Fruit fly (Drosophila melanogaster) whole organism, embryonic: ENCODE data around the gene Bacc.

ENCODE experiments used
- Bgb ChIP-seq: fragments of 200-800 bp; sonication (Bioruptor generic); IDR thresholded peaks from 2 replicates; pipeline ENCODE4 v1.3.6; 2022; ENCODE audit warnings: missing biosample characterization, missing genetic modification characterization; ENCODE audit not compliant: partially characterized antibody
- CG10366 ChIP-seq: fragments of 200-800 bp; sonication (Bioruptor generic); IDR thresholded peaks from 2 replicates; pipeline ENCODE4 v1.3.6; 2022; ENCODE audit warnings: missing biosample characterization, missing genetic modification characterization
- CG10979 ChIP-seq: fragments of 200-800 bp; sonication (Bioruptor generic); optimal IDR thresholded peaks from 2 replicates; lab custom pipeline; 2018; ENCODE audit warnings: missing biosample characterization, mild to moderate bottlenecking, missing genetic modification characterization, moderate library complexity
- CG11247 ChIP-seq: fragments of 200-800 bp; sonication (Bioruptor generic); IDR thresholded peaks from 2 replicates; pipeline ENCODE4 v1.3.6; 2022; ENCODE audit warnings: missing biosample characterization, missing genetic modification characterization
- CG11560 ChIP-seq: fragments of 200-800 bp; sonication (Bioruptor generic); IDR thresholded peaks from 3 replicates; pipeline ENCODE4 v1.3.6; 2022; ENCODE audit warnings: missing biosample characterization, missing genetic modification characterization
- CG12219 ChIP-seq: fragments of 200-800 bp; sonication (Bioruptor generic); optimal IDR thresholded peaks from 3 replicates; lab custom pipeline; 2018; ENCODE audit warnings: missing biosample characterization, mild to moderate bottlenecking, missing genetic modification characterization
- CG1233 ChIP-seq: fragments of 200-800 bp; sonication (Bioruptor generic); optimal IDR thresholded peaks from 4 replicates; lab custom pipeline; 2018; ENCODE audit warnings: missing biosample characterization, mild to moderate bottlenecking, missing genetic modification characterization
- CG12744 ChIP-seq: fragments of 200-800 bp; sonication (Bioruptor generic); optimal IDR thresholded peaks from 2 replicates; lab custom pipeline; 2016; ENCODE audit warnings: missing biosample characterization, missing genetic modification characterization
- CG12769 ChIP-seq: fragments of 200-800 bp; sonication (Bioruptor generic); optimal IDR thresholded peaks from 2 replicates; lab custom pipeline; 2019; ENCODE audit warnings: missing biosample characterization, mild to moderate bottlenecking, missing genetic modification characterization, moderate library complexity
- CG13123 ChIP-seq: fragments of 200-800 bp; sonication (Bioruptor generic); optimal IDR thresholded peaks from 2 replicates; lab custom pipeline; 2016; ENCODE audit warnings: missing biosample characterization, missing genetic modification characterization
- CG13624 ChIP-seq: fragments of 200-800 bp; sonication (Bioruptor generic); optimal IDR thresholded peaks from 2 replicates; lab custom pipeline; 2016; ENCODE audit warnings: missing biosample characterization, missing genetic modification characterization
- CG17802 ChIP-seq: fragments of 200-800 bp; sonication (Bioruptor generic); optimal IDR thresholded peaks from 2 replicates; lab custom pipeline; 2018; ENCODE audit warnings: missing biosample characterization, mild to moderate bottlenecking, missing genetic modification characterization, moderate library complexity
- CG17829 ChIP-seq: fragments of 200-800 bp; optimal IDR thresholded peaks from 2 replicates; lab custom pipeline; 2019; ENCODE audit warnings: missing biosample characterization, mild to moderate bottlenecking, missing genetic modification characterization, moderate library complexity
- CG31388 ChIP-seq: fragments of 200-800 bp; sonication (Bioruptor generic); optimal IDR thresholded peaks from 2 replicates; lab custom pipeline; 2016; ENCODE audit warnings: missing biosample characterization, missing genetic modification characterization
- CG3847 ChIP-seq: fragments of 200-800 bp; sonication (Bioruptor generic); IDR thresholded peaks from 2 replicates; pipeline ENCODE4 v1.3.6; 2022; ENCODE audit warnings: missing biosample characterization, missing genetic modification characterization
- CG4707 ChIP-seq: fragments of 200-800 bp; sonication (Bioruptor generic); optimal IDR thresholded peaks from 2 replicates; lab custom pipeline; 2018; ENCODE audit warnings: missing biosample characterization, mild to moderate bottlenecking, missing genetic modification characterization, moderate library complexity
- CG4854 ChIP-seq: fragments of 200-800 bp; sonication (Bioruptor generic); optimal IDR thresholded peaks from 2 replicates; lab custom pipeline; 2016; ENCODE audit warnings: missing biosample characterization, missing genetic modification characterization, inconsistent platforms
- CG8290 ChIP-seq, 3 experiments: fragments of 200-800 bp; sonication (Bioruptor generic); optimal IDR thresholded peaks; 2 replicates each; lab custom pipeline; 2016 to 2019; ENCODE audit warnings: missing biosample characterization in 3 of 3, missing genetic modification characterization in 3 of 3, mild to moderate bottlenecking in 2 of 3, moderate library complexity in 1 of 3
- CTCF ChIP-seq: fragments of 200-800 bp; sonication (Bioruptor generic); optimal IDR thresholded peaks from 2 replicates; lab custom pipeline; 2017; ENCODE audit warnings: missing biosample characterization, mild to moderate bottlenecking, missing genetic modification characterization, moderate library complexity
- Dbx ChIP-seq: fragments of 200-800 bp; sonication (Bioruptor generic); IDR thresholded peaks from 3 replicates; pipeline ENCODE4 v1.3.6; 2022; ENCODE audit warnings: missing biosample characterization, missing genetic modification characterization
- Dip3 ChIP-seq: fragments of 200-800 bp; sonication (Bioruptor generic); optimal IDR thresholded peaks from 3 replicates; lab custom pipeline; 2016; ENCODE audit warnings: missing biosample characterization, missing genetic modification characterization
- Eip74EF ChIP-seq, 2 experiments: fragments of 200-800 bp in 1 of 2; fragments of >200 bp in 1 of 2; sonication (Bioruptor generic) in 1 of 2; optimal IDR thresholded peaks; 2 replicates each; lab custom pipeline; 2017 to 2019; ENCODE audit warnings: missing biosample characterization in 2 of 2, missing genetic modification characterization in 2 of 2, mild to moderate bottlenecking in 1 of 2, moderate library complexity in 1 of 2
- Hmx ChIP-seq: fragments of 200-800 bp; sonication (Bioruptor generic); optimal IDR thresholded peaks from 2 replicates; lab custom pipeline; 2016; ENCODE audit warnings: missing biosample characterization, missing genetic modification characterization
- Hr78 ChIP-seq, 2 experiments: fragments of 200-800 bp in 1 of 2; fragments of >200 bp in 1 of 2; sonication (Bioruptor generic) in 1 of 2; optimal IDR thresholded peaks; 2 replicates each; lab custom pipeline; 2017 to 2019; ENCODE audit warnings: missing biosample characterization in 2 of 2, missing genetic modification characterization in 2 of 2, mild to moderate bottlenecking in 1 of 2, moderate library complexity in 1 of 2
- Med ChIP-seq: fragments of 200-800 bp; sonication (Bioruptor generic); peaks from one replicate; lab custom pipeline; 2016; ENCODE audit warnings: missing biosample characterization, missing genetic modification characterization, mild to moderate bottlenecking, inconsistent platforms, moderate library complexity
- Rfx ChIP-seq: fragments of 200-800 bp; sonication (Bioruptor generic); IDR thresholded peaks from 2 replicates; pipeline ENCODE4 v1.3.6; 2022; ENCODE audit warnings: missing biosample characterization, missing genetic modification characterization
- amos ChIP-seq: fragments of 200-800 bp; sonication (Bioruptor generic); IDR thresholded peaks from 2 replicates; pipeline ENCODE4 v1.3.6; 2022; ENCODE audit warnings: missing biosample characterization, missing genetic modification characterization; ENCODE audit not compliant: partially characterized antibody
- ap ChIP-seq: fragments of 200-800 bp; sonication (Bioruptor generic); IDR thresholded peaks from 2 replicates; pipeline ENCODE4 v1.3.6; 2022; ENCODE audit warnings: missing biosample characterization, missing genetic modification characterization
- bab2 ChIP-seq: fragments of 200-800 bp; sonication (Bioruptor generic); optimal IDR thresholded peaks from 2 replicates; lab custom pipeline; 2016; ENCODE audit warnings: missing biosample characterization, missing genetic modification characterization
- cato ChIP-seq: fragments of 200-800 bp; sonication (Bioruptor generic); optimal IDR thresholded peaks from 2 replicates; lab custom pipeline; 2016; ENCODE audit warnings: missing biosample characterization, missing genetic modification characterization, borderline replicate concordance
- chinmo ChIP-seq: fragments of 200-800 bp; sonication (Bioruptor generic); IDR thresholded peaks from 4 replicates; pipeline ENCODE4 v1.3.6; 2022; ENCODE audit warnings: missing biosample characterization, missing genetic modification characterization; ENCODE audit not compliant: partially characterized antibody
- crol ChIP-seq: fragments of 200-800 bp; sonication (Bioruptor generic); IDR thresholded peaks from 2 replicates; pipeline ENCODE4 v1.3.6; 2022; ENCODE audit warnings: missing biosample characterization, missing genetic modification characterization
- dpn ChIP-seq, 2 experiments: fragments of 200-800 bp; sonication (Bioruptor generic); optimal IDR thresholded peaks; 3 replicates each; lab custom pipeline; 2016; ENCODE audit warnings: missing biosample characterization in 2 of 2, missing genetic modification characterization in 2 of 2
- fu2 ChIP-seq: fragments of 200-800 bp; sonication (Bioruptor generic); optimal IDR thresholded peaks from 2 replicates; lab custom pipeline; 2016; ENCODE audit warnings: missing biosample characterization, missing genetic modification characterization
- gsb-n ChIP-seq: fragments of 200-800 bp; sonication (Bioruptor generic); optimal IDR thresholded peaks from 3 replicates; lab custom pipeline; 2018; ENCODE audit warnings: missing biosample characterization, mild to moderate bottlenecking, missing genetic modification characterization
- ham ChIP-seq: fragments of 200-800 bp; sonication (Bioruptor generic); IDR thresholded peaks from 2 replicates; pipeline ENCODE4 v1.3.6; 2022; ENCODE audit warnings: missing biosample characterization, missing genetic modification characterization
- ind ChIP-seq: fragments of 200-800 bp; sonication (Bioruptor generic); optimal IDR thresholded peaks from 3 replicates; lab custom pipeline; 2016; ENCODE audit warnings: missing biosample characterization, missing genetic modification characterization
- nmo ChIP-seq: fragments of 200-800 bp; sonication (Bioruptor generic); optimal IDR thresholded peaks from 2 replicates; lab custom pipeline; 2018; ENCODE audit warnings: missing biosample characterization, mild to moderate bottlenecking, missing genetic modification characterization, moderate library complexity
- oc ChIP-seq: fragments of 200-800 bp; sonication (Bioruptor generic); optimal IDR thresholded peaks from 2 replicates; lab custom pipeline; 2018; ENCODE audit warnings: missing biosample characterization, mild to moderate bottlenecking, missing genetic modification characterization, moderate library complexity
- pita ChIP-seq: fragments of 200-800 bp; sonication (Bioruptor generic); optimal IDR thresholded peaks from 2 replicates; lab custom pipeline; 2017; ENCODE audit warnings: missing biosample characterization, mild to moderate bottlenecking, missing genetic modification characterization
- pros ChIP-seq: fragments of 200-800 bp; sonication (Bioruptor generic); optimal IDR thresholded peaks from 3 replicates; lab custom pipeline; 2019; ENCODE audit warnings: missing biosample characterization, mild to moderate bottlenecking, missing genetic modification characterization, moderate library complexity
- sens-2 ChIP-seq: fragments of 200-800 bp; sonication (Bioruptor generic); IDR thresholded peaks from 2 replicates; pipeline ENCODE4 v1.3.6; 2022; ENCODE audit warnings: missing biosample characterization, missing genetic modification characterization
- sr ChIP-seq: fragments of 200-800 bp; sonication (Bioruptor generic); IDR thresholded peaks from 3 replicates; pipeline ENCODE4 v1.3.6; 2022; ENCODE audit warnings: missing biosample characterization, missing genetic modification characterization
- ssp ChIP-seq: fragments of 200-800 bp; sonication (Bioruptor generic); IDR thresholded peaks from 2 replicates; pipeline ENCODE4 v1.3.6; 2022; ENCODE audit warnings: missing biosample characterization, missing genetic modification characterization
- sug ChIP-seq: fragments of 200-800 bp; optimal IDR thresholded peaks from 2 replicates; lab custom pipeline; 2019; ENCODE audit warnings: missing biosample characterization, mild to moderate bottlenecking, missing genetic modification characterization, moderate library complexity
- tna ChIP-seq: fragments of 200-800 bp; sonication (Bioruptor generic); IDR thresholded peaks from 2 replicates; pipeline ENCODE4 v1.3.6; 2022; ENCODE audit warnings: missing biosample characterization, missing genetic modification characterization; ENCODE audit not compliant: partially characterized antibody
- unpg ChIP-seq: fragments of 200-800 bp; sonication (Bioruptor generic); optimal IDR thresholded peaks from 3 replicates; lab custom pipeline; 2018; ENCODE audit warnings: missing biosample characterization, mild to moderate bottlenecking, missing genetic modification characterization, moderate library complexity
- wdn ChIP-seq: fragments of 200-800 bp; sonication (Bioruptor generic); IDR thresholded peaks from 2 replicates; pipeline ENCODE4 v1.3.6; 2022; ENCODE audit warnings: missing biosample characterization, missing genetic modification characterization

Bacc gene

dm6 chr2L:2724459-2724858 is 27.8 kb upstream of the Bacc start (continued):
- TF ChIP-seq Dip3, result no peak
- peak; percentile 44 for TF ChIP-seq amos (GFP tag; lab: Robert Waterston, UW)
- TF ChIP-seq oc (tag; lab: Kevin White, UChicago), result no peak
- TF ChIP-seq CG10366, result no peak
- peak; percentile 26 for TF ChIP-seq CG10979 (tag; lab: Kevin White, UChicago)
- no peak for TF ChIP-seq CG11560
- TF ChIP-seq pita, result peak; percentile 59
- no peak for TF ChIP-seq fu2 (GFP tag; lab: Kevin White, UChicago)
- no peak for TF ChIP-seq CG12744 (GFP tag; lab: Kevin White, UChicago)
- TF ChIP-seq CG13123 (GFP tag; lab: Kevin White, UChicago), result no peak
- no peak for TF ChIP-seq CG12219 (GFP tag; lab: Kevin White, UChicago)
- TF ChIP-seq nmo, result no peak
- TF ChIP-seq CTCF (GFP tag; lab: Kevin White, UChicago), result peak; percentile 79
- TF ChIP-seq Rfx (GFP tag; lab: Robert Waterston, UW), result no peak
- no peak for TF ChIP-seq CG11247 (GFP tag; lab: Robert Waterston, UW)
- TF ChIP-seq dpn (GFP tag; optimal IDR thresholded peaks at IDR 0.05; lab: Kevin White, UChicago), result no peak
- TF ChIP-seq, all 482 proteins: peak for 17

DNA sequence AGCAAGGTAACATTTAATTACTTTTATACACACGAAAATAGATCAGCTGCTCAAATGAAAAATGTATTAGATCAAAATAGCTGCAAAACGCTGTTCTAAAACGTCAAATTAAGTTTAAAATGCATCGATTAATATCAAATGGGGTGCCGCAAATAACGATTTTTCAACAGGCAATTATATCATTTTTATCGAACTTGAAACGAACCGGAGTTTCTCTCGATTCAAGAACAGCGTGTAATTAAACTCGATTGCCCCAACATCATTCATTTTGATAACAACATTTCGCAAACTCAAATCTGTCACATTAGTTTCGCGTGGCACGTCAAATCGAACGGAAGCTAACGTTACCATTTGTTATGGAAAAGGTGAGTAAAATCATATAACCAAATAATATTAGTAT is 26.9 kb upstream of the Bacc start, which contains the start of gene CG31689:
Gene CG31689, plus strand, starts transcription at position 301 of the 400 bp plus-strand sequence.
- TF ChIP-seq CG17802 (tag; lab: Kevin White, UChicago), result no peak
- no peak for TF ChIP-seq sug (tag; lab: Kevin White, UChicago)
- TF ChIP-seq Hmx (GFP tag; lab: Kevin White, UChicago), result no peak
- no peak for TF ChIP-seq ap (GFP tag; lab: Robert Waterston, UW)
- no peak for TF ChIP-seq cato (GFP tag; lab: Kevin White, UChicago)
- TF ChIP-seq Eip74EF (GFP tag; optimal IDR thresholded peaks at IDR 0.05; lab: Kevin White, UChicago), result no peak
- TF ChIP-seq CG31388 (GFP tag; lab: Kevin White, UChicago), result no peak
- TF ChIP-seq sens-2 (GFP tag; lab: Robert Waterston, UW), result no peak
- TF ChIP-seq bab2, result no peak
- no peak for TF ChIP-seq ssp (GFP tag; lab: Robert Waterston, UW)
- TF ChIP-seq, all 482 proteins: peak for 0

DNA sequence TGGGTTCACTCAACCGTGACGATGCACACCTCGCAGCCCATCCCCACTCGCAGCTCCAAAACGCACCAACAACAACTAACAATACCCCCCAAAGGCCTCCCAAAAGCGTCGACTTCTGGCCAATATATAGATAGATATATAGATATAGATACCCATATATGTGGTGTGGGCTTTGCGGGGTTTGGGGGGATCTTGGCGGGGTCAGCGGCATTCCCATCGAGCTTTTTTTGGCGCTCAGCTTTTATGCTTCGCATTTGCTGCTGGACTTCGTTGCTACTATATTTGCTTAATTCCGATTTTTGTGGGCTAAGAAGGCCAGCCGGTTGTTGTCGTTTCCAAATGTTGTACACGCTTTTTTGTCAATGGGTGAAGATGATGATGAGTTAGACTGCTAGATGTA is 24.9 kb upstream of the Bacc start:
- TF ChIP-seq crol, result peak; percentile 69
- no peak for TF ChIP-seq ham (GFP tag; lab: Robert Waterston, UW)
- peak; percentile 4; the same call in 1 of the 2 replicates for TF ChIP-seq wdn (GFP tag; lab: Robert Waterston, UW)
- no peak for TF ChIP-seq tna (GFP tag; lab: Robert Waterston, UW)
- TF ChIP-seq CG13624 (GFP tag; lab: Kevin White, UChicago), result no peak
- no peak for TF ChIP-seq CG4854 (GFP tag; lab: Kevin White, UChicago)
- no peak for TF ChIP-seq Eip74EF (GFP tag; optimal IDR thresholded peaks at IDR 0.05; lab: Kevin White, UChicago)
- no peak for TF ChIP-seq pros (GFP tag; lab: Kevin White, UChicago)
- TF ChIP-seq sr (GFP tag; lab: Robert Waterston, UW), result 0 out of 3 replicates have a peak, but pooled peaks have one; percentile 3
- peak; percentile 26 for TF ChIP-seq sug (tag; lab: Kevin White, UChicago)
- no peak for TF ChIP-seq ind
- TF ChIP-seq CG12769, result peak; percentile 87
- no peak for TF ChIP-seq unpg (GFP tag; lab: Kevin White, UChicago)
- no peak for TF ChIP-seq Hr78 (GFP tag; optimal IDR thresholded peaks at IDR 0.05; lab: Kevin White, UChicago)
- TF ChIP-seq Bgb (GFP tag; lab: Robert Waterston, UW), result no peak
- peak; percentile 48 for TF ChIP-seq Med (GFP tag; lab: Kevin White, UChicago)
- no peak for TF ChIP-seq CG4707
- TF ChIP-seq CG17829 (tag; lab: Kevin White, UChicago), result no peak
- TF ChIP-seq Dbx, result 0 out of 3 replicates have a peak, but pooled peaks have one; percentile 6
- no peak for TF ChIP-seq CG8290 (GFP tag; optimal IDR thresholded peaks at IDR 0.05; lab: Kevin White, UChicago)
- TF ChIP-seq CG8290 (tag; optimal IDR thresholded peaks at IDR 0.05; lab: Kevin White, UChicago), result peak in 1 of 2 experiments; percentile 2
- TF ChIP-seq CG1233, result no peak
- TF ChIP-seq gsb-n, result no peak
- TF ChIP-seq chinmo (GFP tag; lab: Robert Waterston, UW), result peak; percentile 78; the same call in 3 of the 4 replicates
- 0 out of 2 replicates have a peak, but pooled peaks have one; percentile 21 for TF ChIP-seq CG3847 (GFP tag; lab: Robert Waterston, UW)
